7 worm cellular contexts compared by ENCODE assay signal in the genomic region with DNA sequence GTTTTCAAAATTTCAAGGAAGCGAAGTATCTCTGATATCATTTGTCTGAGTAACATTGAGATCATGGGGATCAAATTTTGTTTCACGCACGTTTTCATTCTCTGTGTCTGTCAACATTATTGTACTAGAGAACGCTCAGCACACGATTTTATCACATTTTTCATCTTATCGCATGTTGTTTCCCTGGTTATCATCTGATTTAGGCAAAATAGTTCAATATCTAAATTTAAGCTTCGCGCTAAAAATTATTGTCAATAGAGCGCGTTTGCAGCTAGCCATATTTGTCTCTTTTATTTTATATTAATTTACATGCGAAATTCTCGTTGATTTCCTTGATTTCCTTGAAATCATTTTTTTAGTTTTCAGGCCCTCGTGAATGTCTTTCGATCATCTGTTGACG.
A peak's percentile ranks its signal among the peaks of the same experiment; 100 is the strongest.
TF ChIP-seq lines count a peak whose summit lies in the region.

K02F3.2 (plus strand) TSS at position 357 of the 400 bp plus-strand sequence.

TF ChIP-seq in whole organism, L1 larva, 84 proteins besides CTCF, POLR2A, EP300 and RAD21 (continues in another document):
- TF ChIP-seq efl-3 (GFP tag; optimal IDR thresholded peaks at IDR 0.05; lab: Kevin White, UChicago) (no peak), ceh-82 (tag; optimal IDR thresholded peaks at IDR 0.05; lab: Kevin White, UChicago) (peak in 1 of 3 experiments; percentile 25), hlh-4 (tag; optimal IDR thresholded peaks at IDR 0.05; lab: Kevin White, UChicago) (no peak), efl-1 (optimal IDR thresholded peaks at IDR 0.05; lab: Kevin White, UChicago) (peak; percentile 90 to 94), efl-1 (GFP tag; optimal IDR thresholded peaks at IDR 0.05 in 1 of 2; lab: Kevin White, UChicago) (peak; percentile 93 to 99), tbx-2 (tag; optimal IDR thresholded peaks at IDR 0.05; lab: Kevin White, UChicago) (peak; percentile 58), nhr-71 (tag; optimal IDR thresholded peaks at IDR 0.05; lab: Kevin White, UChicago) (peak; percentile 70), C16A3.4 (tag; optimal IDR thresholded peaks at IDR 0.05; lab: Kevin White, UChicago) (peak; percentile 59), nhr-12 (tag; optimal IDR thresholded peaks at IDR 0.05; lab: Kevin White, UChicago) (no peak), elt-3 (tag; optimal IDR thresholded peaks at IDR 0.05; lab: Kevin White, UChicago) (peak in 2 of 6 experiments; percentile 32 to 84), dpl-1 (GFP tag; optimal IDR thresholded peaks at IDR 0.05; lab: Kevin White, UChicago) (peak; percentile 85 to 91 (median 89)), zip-4 (GFP tag; optimal IDR thresholded peaks at IDR 0.05; lab: Kevin White, UChicago) (no peak)

TF ChIP-seq in whole organism, L2 larva, 48 proteins besides CTCF, POLR2A, EP300 and RAD21 (continues in another document):
- TF ChIP-seq nhr-21 (tag; optimal IDR thresholded peaks at IDR 0.05; lab: Kevin White, UChicago) (peak; percentile 92), nhr-129 (tag; optimal IDR thresholded peaks at IDR 0.05; lab: Kevin White, UChicago) (peak; percentile 66), nhr-237 (tag; optimal IDR thresholded peaks at IDR 0.05; lab: Kevin White, UChicago) (no peak), blmp-1 (tag; optimal IDR thresholded peaks at IDR 0.05; lab: Kevin White, UChicago; ENCODE audit: insufficient read depth) (peak; percentile 42), lsy-2 (tag; optimal IDR thresholded peaks at IDR 0.05; lab: Kevin White, UChicago) (peak; percentile 13 to 66), crh-2 (tag; optimal IDR thresholded peaks at IDR 0.05; lab: Kevin White, UChicago) (peak; percentile 73), peb-1 (tag; optimal IDR thresholded peaks at IDR 0.05; lab: Kevin White, UChicago) (no peak), fos-1 (tag; optimal IDR thresholded peaks at IDR 0.05; lab: Kevin White, UChicago) (peak; percentile 47), C34F6.9 (tag; optimal IDR thresholded peaks at IDR 0.05; lab: Kevin White, UChicago) (peak; percentile 50), F13H6.1 (tag; optimal IDR thresholded peaks at IDR 0.05; lab: Kevin White, UChicago) (peak; percentile 2), sma-9 (GFP tag; optimal IDR thresholded peaks at IDR 0.05; lab: Kevin White, UChicago) (peak; percentile 83), sma-9 (tag; optimal IDR thresholded peaks at IDR 0.05; lab: Kevin White, UChicago) (no peak)

TF ChIP-seq in whole organism, L3 larva, 47 proteins besides CTCF, POLR2A, EP300 and RAD21 (continues in another document):
- TF ChIP-seq zag-1 (tag; optimal IDR thresholded peaks at IDR 0.05; lab: Kevin White, UChicago) (no peak), daf-12 (tag; optimal IDR thresholded peaks at IDR 0.05; lab: Kevin White, UChicago) (no peak), fkh-10 (GFP tag; optimal IDR thresholded peaks at IDR 0.05; lab: Kevin White, UChicago) (no peak), mdl-1 (tag; optimal IDR thresholded peaks at IDR 0.05; lab: Kevin White, UChicago) (no peak), unc-62 (GFP tag; optimal IDR thresholded peaks at IDR 0.05; lab: Kevin White, UChicago) (no peak), R02D3.7 (tag; optimal IDR thresholded peaks at IDR 0.05; lab: Kevin White, UChicago) (no peak), skn-1 (tag; optimal IDR thresholded peaks at IDR 0.05; lab: Kevin White, UChicago) (no peak), elt-3 (tag; optimal IDR thresholded peaks at IDR 0.05; lab: Kevin White, UChicago) (no peak), tbx-2 (tag; optimal IDR thresholded peaks at IDR 0.05; lab: Kevin White, UChicago) (no peak), nhr-43 (tag; optimal IDR thresholded peaks at IDR 0.05; lab: Kevin White, UChicago; ENCODE audit: poor library complexity, severe bottlenecking) (peak; percentile 80), lin-15B (tag; optimal IDR thresholded peaks at IDR 0.05; lab: Kevin White, UChicago) (peak; percentile 28), aly-2 (tag; optimal IDR thresholded peaks at IDR 0.05; lab: Kevin White, UChicago) (no peak), nhr-23 (tag; optimal IDR thresholded peaks at IDR 0.05; lab: Kevin White, UChicago) (peak; percentile 65)

TF ChIP-seq in whole organism, L4 larva, 104 proteins besides CTCF, POLR2A, EP300 and RAD21 (continues in another document):
- TF ChIP-seq nhr-111 (GFP tag; optimal IDR thresholded peaks at IDR 0.05; lab: Kevin White, UChicago): no peak
- peak; percentile 91 for TF ChIP-seq hlh-30 (tag; optimal IDR thresholded peaks at IDR 0.05; lab: Kevin White, UChicago; ENCODE audit: insufficient read depth)
- no peak for TF ChIP-seq R02D3.7 (tag; optimal IDR thresholded peaks at IDR 0.05; lab: Kevin White, UChicago)
- no peak for TF ChIP-seq Y105C5A.15 (GFP tag; IDR thresholded peaks at IDR 0.05; lab: Robert Waterston, UW)
- TF ChIP-seq madf-5 (GFP tag; IDR thresholded peaks at IDR 0.05; lab: Robert Waterston, UW): no peak
- peak; percentile 17 for TF ChIP-seq duxl-1 (tag; optimal IDR thresholded peaks at IDR 0.05; lab: Kevin White, UChicago; ENCODE audit: poor library complexity)
- TF ChIP-seq ceh-44 (GFP tag; IDR thresholded peaks at IDR 0.05; lab: Robert Waterston, UW): no peak
- TF ChIP-seq hlh-11 (tag; optimal IDR thresholded peaks at IDR 0.05; lab: Kevin White, UChicago): peak; percentile 82
- no peak for TF ChIP-seq nhr-42 (GFP tag; IDR thresholded peaks at IDR 0.05; lab: Robert Waterston, UW)
- TF ChIP-seq Y75B8A.6 (GFP tag; IDR thresholded peaks at IDR 0.05; lab: Robert Waterston, UW): no peak
- no peak for TF ChIP-seq zip-2 (tag; optimal IDR thresholded peaks at IDR 0.05; lab: Kevin White, UChicago)
- no peak for TF ChIP-seq unc-62 (GFP tag; optimal IDR thresholded peaks at IDR 0.05 in 1 of 2; lab: Kevin White, UChicago)
- TF ChIP-seq unc-62 (tag; optimal IDR thresholded peaks at IDR 0.05; lab: Kevin White, UChicago): no peak
- no peak for TF ChIP-seq lin-29 (GFP tag; IDR thresholded peaks at IDR 0.05; lab: Robert Waterston, UW)

TF ChIP-seq in whole organism, late embryonic, 69 proteins besides CTCF, POLR2A, EP300 and RAD21:
- no peak for TF ChIP-seq ceh-45 (GFP tag; IDR thresholded peaks at IDR 0.05; lab: Robert Waterston, UW)
- TF ChIP-seq ahr-1 (tag; optimal IDR thresholded peaks at IDR 0.05; lab: Kevin White, UChicago): no peak
- TF ChIP-seq pax-1 (tag; optimal IDR thresholded peaks at IDR 0.05; lab: Kevin White, UChicago): peak; percentile 17
- no peak for TF ChIP-seq hlh-30 (tag; optimal IDR thresholded peaks at IDR 0.05; lab: Kevin White, UChicago; ENCODE audit: insufficient read depth)
- peak; percentile 73 for TF ChIP-seq elt-2 (tag; optimal IDR thresholded peaks at IDR 0.05; lab: Kevin White, UChicago)
- no peak for TF ChIP-seq fkh-6 (tag; optimal IDR thresholded peaks at IDR 0.05; lab: Kevin White, UChicago)
- TF ChIP-seq ceh-30 (tag; optimal IDR thresholded peaks at IDR 0.05; lab: Kevin White, UChicago): no peak
TF ChIP-seq in whole organism, late embryonic: peak in this region for 2.

TF ChIP-seq in whole organism, mixed stage, embryonic, 35 proteins besides CTCF, POLR2A, EP300 and RAD21:
- TF ChIP-seq ces-1 (GFP tag; optimal IDR thresholded peaks at IDR 0.05; lab: Kevin White, UChicago) (peak; percentile 58), mls-2 (tag; optimal IDR thresholded peaks at IDR 0.05; lab: Kevin White, UChicago) (no peak), ceh-83 (GFP tag; optimal IDR thresholded peaks at IDR 0.05; lab: Kevin White, UChicago) (no peak), unc-120 (tag; optimal IDR thresholded peaks at IDR 0.05; lab: Kevin White, UChicago; ENCODE audit: poor library complexity, severe bottlenecking) (no peak), unc-62 (GFP tag; optimal IDR thresholded peaks at IDR 0.05; lab: Kevin White, UChicago) (no peak), nhr-76 (tag; optimal IDR thresholded peaks at IDR 0.05; lab: Kevin White, UChicago) (no peak), lin-32 (GFP tag; optimal IDR thresholded peaks at IDR 0.05; lab: Kevin White, UChicago) (no peak), elt-1 (tag; optimal IDR thresholded peaks at IDR 0.05; lab: Kevin White, UChicago; ENCODE audit: borderline replicate concordance, insufficient read depth) (peak; percentile 17), mep-1 (tag; optimal IDR thresholded peaks at IDR 0.05; lab: Kevin White, UChicago) (no peak), flh-1 (GFP tag; optimal IDR thresholded peaks at IDR 0.05; lab: Kevin White, UChicago) (no peak)

TF ChIP-seq in whole organism, young adult, 124 proteins besides CTCF, POLR2A, EP300 and RAD21:
- TF ChIP-seq lin-35 (GFP tag; optimal IDR thresholded peaks at IDR 0.05; lab: Kevin White, UChicago) (peak in 1 of 3 experiments; percentile 68), lin-40 (tag; optimal IDR thresholded peaks at IDR 0.05; lab: Kevin White, UChicago) (peak; percentile 50), bed-2 (GFP tag; IDR thresholded peaks at IDR 0.05; lab: Robert Waterston, UW) (no peak), efl-1 (GFP tag; optimal IDR thresholded peaks at IDR 0.05; lab: Kevin White, UChicago) (peak; percentile 57), ztf-26 (tag; optimal IDR thresholded peaks at IDR 0.05; lab: Kevin White, UChicago) (peak; percentile 39), mcd-1 (GFP tag; IDR thresholded peaks at IDR 0.05; lab: Robert Waterston, UW) (peak; percentile 91), attf-5 (GFP tag; optimal IDR thresholded peaks at IDR 0.05; lab: Kevin White, UChicago) (peak; percentile 12), D2030.7 (GFP tag; IDR thresholded peaks at IDR 0.05; lab: Robert Waterston, UW) (no peak), nfyb-1 (GFP tag; IDR thresholded peaks at IDR 0.05; lab: Robert Waterston, UW) (no peak), nfya-1 (tag; optimal IDR thresholded peaks at IDR 0.05; lab: Kevin White, UChicago; ENCODE audit: borderline replicate concordance, insufficient read depth) (no peak), egl-44 (GFP tag; IDR thresholded peaks at IDR 0.05; lab: Robert Waterston, UW) (no peak), cebp-1 (GFP tag; IDR thresholded peaks at IDR 0.05; lab: Robert Waterston, UW) (no peak), cebp-1 (tag; optimal IDR thresholded peaks at IDR 0.05; lab: Kevin White, UChicago) (peak; percentile 30), lin-54 (GFP tag; optimal IDR thresholded peaks at IDR 0.05; lab: Kevin White, UChicago) (peak; percentile 70), nhr-27 (tag; optimal IDR thresholded peaks at IDR 0.05; lab: Kevin White, UChicago) (no peak), nhr-80 (tag; optimal IDR thresholded peaks at IDR 0.05; lab: Kevin White, UChicago) (peak; percentile 48), tbp1 (GFP tag; optimal IDR thresholded peaks at IDR 0.05; lab: Kevin White, UChicago) (peak; percentile 29), F57C9.4 (tag; optimal IDR thresholded peaks at IDR 0.05; lab: Kevin White, UChicago) (no peak), bed-1 (GFP tag; IDR thresholded peaks at IDR 0.05; lab: Robert Waterston, UW) (no peak)
